Fruit fly (Drosophila melanogaster) whole organism, embryonic: ENCODE measurements around the gene sdt.

Source experiments
- B-H1 ChIP-seq: fragments of 200-800 bp; sonication (Bioruptor generic); IDR thresholded peaks from 3 replicates; pipeline ENCODE4 v1.3.6; 2022; ENCODE audit warnings: missing biosample characterization, missing genetic modification characterization
- B-H2 ChIP-seq: fragments of 200-800 bp; sonication (Bioruptor generic); optimal IDR thresholded peaks from 2 replicates; lab custom pipeline; 2018; ENCODE audit warnings: missing biosample characterization, mild to moderate bottlenecking, missing genetic modification characterization
- Blimp-1 ChIP-seq: fragments of 200-800 bp; sonication (Bioruptor generic); optimal IDR thresholded peaks from 3 replicates; lab custom pipeline; 2018; ENCODE audit warnings: missing biosample characterization, missing genetic modification characterization, mild to moderate bottlenecking, moderate library complexity, missing genetic modification reagents
- CG12659 ChIP-seq: fragments of 200-800 bp; sonication (Bioruptor generic); optimal IDR thresholded peaks from 3 replicates; lab custom pipeline; 2017; ENCODE audit warnings: mild to moderate bottlenecking, missing biosample characterization, missing genetic modification reagents, missing genetic modification characterization
- CG12744 ChIP-seq: fragments of 200-800 bp; sonication (Bioruptor generic); optimal IDR thresholded peaks from 2 replicates; lab custom pipeline; 2016; ENCODE audit warnings: missing biosample characterization, missing genetic modification characterization
- CG14860 ChIP-seq: fragments of 200-800 bp; sonication (Bioruptor generic); IDR thresholded peaks from 3 replicates; pipeline ENCODE4 v1.3.6; 2022; ENCODE audit warnings: missing biosample characterization, missing genetic modification characterization; ENCODE audit not compliant: partially characterized antibody
- CG15269 ChIP-seq: fragments of 200-800 bp; sonication (Bioruptor generic); optimal IDR thresholded peaks from 2 replicates; lab custom pipeline; 2018; ENCODE audit warnings: missing biosample characterization, mild to moderate bottlenecking, missing genetic modification characterization, moderate library complexity
- CG15601 ChIP-seq: fragments of 200-800 bp; sonication (Bioruptor generic); optimal IDR thresholded peaks from 3 replicates; lab custom pipeline; 2019; ENCODE audit warnings: missing biosample characterization, mild to moderate bottlenecking, missing genetic modification characterization, moderate library complexity
- CG15696 ChIP-seq: fragments of 200-800 bp; sonication (Bioruptor generic); optimal IDR thresholded peaks from 2 replicates; lab custom pipeline; 2019; ENCODE audit warnings: missing biosample characterization, mild to moderate bottlenecking, missing genetic modification characterization, moderate library complexity
- CG16813 ChIP-seq: fragments of 200-800 bp; sonication (Bioruptor generic); IDR thresholded peaks from 3 replicates; pipeline ENCODE4 v1.3.6; 2022; ENCODE audit warnings: missing biosample characterization, missing genetic modification characterization; ENCODE audit not compliant: partially characterized antibody
- CG16863 ChIP-seq: fragments of 200-800 bp; sonication (Bioruptor generic); optimal IDR thresholded peaks from 3 replicates; lab custom pipeline; 2016; ENCODE audit warnings: missing biosample characterization, missing genetic modification characterization
- CG1832 ChIP-seq: fragments of 200-800 bp; sonication (Bioruptor generic); optimal IDR thresholded peaks from 2 replicates; lab custom pipeline; 2017; ENCODE audit warnings: missing biosample characterization, mild to moderate bottlenecking, missing genetic modification characterization, inconsistent platforms
- CG18599 ChIP-seq: fragments of 200-800 bp; sonication (Bioruptor generic); optimal IDR thresholded peaks from 3 replicates; lab custom pipeline; 2017; ENCODE audit warnings: missing biosample characterization, missing genetic modification characterization, mild to moderate bottlenecking, moderate library complexity, missing genetic modification reagents
- CG2678 ChIP-seq: fragments of 200-800 bp; sonication (Bioruptor generic); optimal IDR thresholded peaks from 3 replicates; lab custom pipeline; 2019; ENCODE audit warnings: missing biosample characterization, mild to moderate bottlenecking, missing genetic modification characterization, moderate library complexity
- CG31224 ChIP-seq: fragments of 200-800 bp; sonication (Bioruptor generic); IDR thresholded peaks from 2 replicates; pipeline ENCODE4 v1.3.6; 2022; ENCODE audit warnings: missing biosample characterization, missing genetic modification characterization
- CG31441 ChIP-seq: fragments of 200-800 bp; sonication (Bioruptor generic); IDR thresholded peaks from 2 replicates; pipeline ENCODE4 v1.3.6; 2022; ENCODE audit warnings: missing biosample characterization, missing genetic modification characterization
- CG4854 ChIP-seq: fragments of 200-800 bp; sonication (Bioruptor generic); optimal IDR thresholded peaks from 2 replicates; lab custom pipeline; 2016; ENCODE audit warnings: missing biosample characterization, missing genetic modification characterization, inconsistent platforms
- CG6689 ChIP-seq: fragments of 200-800 bp; sonication (Bioruptor generic); IDR thresholded peaks from 2 replicates; pipeline ENCODE4 v1.3.6; 2022; ENCODE audit warnings: missing biosample characterization, missing genetic modification characterization
- CG6765 ChIP-seq: fragments of 200-800 bp; sonication (Bioruptor generic); optimal IDR thresholded peaks from 3 replicates; lab custom pipeline; 2017; ENCODE audit warnings: missing biosample characterization, mild to moderate bottlenecking, missing genetic modification characterization
- CG8281 ChIP-seq: fragments of 200-800 bp; sonication (Bioruptor generic); optimal IDR thresholded peaks from 2 replicates; lab custom pipeline; 2018; ENCODE audit warnings: missing biosample characterization, mild to moderate bottlenecking, missing genetic modification characterization, moderate library complexity
- CG8478 ChIP-seq: fragments of >200 bp; optimal IDR thresholded peaks from 2 replicates; lab custom pipeline; 2018
- D ChIP-seq, 2 experiments: fragments of 200-800 bp in 1 of 2; fragments of >200 bp in 1 of 2; sonication (Bioruptor generic) in 1 of 2; optimal IDR thresholded peaks; 2 replicates in 1 of 2; 3 replicates in 1 of 2; lab custom pipeline; 2017; ENCODE audit warnings: mild to moderate bottlenecking in 1 of 2, missing biosample characterization in 1 of 2, missing genetic modification characterization in 1 of 2, missing genetic modification reagents in 1 of 2
- Dip3 ChIP-seq: fragments of 200-800 bp; sonication (Bioruptor generic); optimal IDR thresholded peaks from 3 replicates; lab custom pipeline; 2016; ENCODE audit warnings: missing biosample characterization, missing genetic modification characterization
- Ets97D ChIP-seq: fragments of 200-800 bp; sonication (Bioruptor generic); optimal IDR thresholded peaks from 3 replicates; lab custom pipeline; 2016; ENCODE audit warnings: missing biosample characterization, missing genetic modification characterization
- HLH4C ChIP-seq: fragments of 200-800 bp; sonication (Bioruptor generic); IDR thresholded peaks from 3 replicates; pipeline ENCODE4 v1.3.6; 2022; ENCODE audit warnings: missing biosample characterization, missing genetic modification characterization; ENCODE audit not compliant: partially characterized antibody
- Hr3 ChIP-seq: fragments of 200-800 bp; sonication (Bioruptor generic); optimal IDR thresholded peaks from 3 replicates; lab custom pipeline; 2016; ENCODE audit warnings: missing biosample characterization, missing genetic modification characterization
- Kr ChIP-seq: fragments of 200-800 bp; sonication (Bioruptor generic); optimal IDR thresholded peaks from 2 replicates; lab custom pipeline; 2017; ENCODE audit warnings: missing biosample characterization, mild to moderate bottlenecking, missing genetic modification characterization
- Rx ChIP-seq: fragments of 200-800 bp; sonication (Bioruptor generic); IDR thresholded peaks from 2 replicates; pipeline ENCODE4 v1.3.6; 2022; ENCODE audit warnings: missing biosample characterization, missing genetic modification characterization
- Scr ChIP-seq: fragments of 200-800 bp; sonication (Bioruptor generic); IDR thresholded peaks from 2 replicates; pipeline ENCODE4 v1.3.6; 2022; ENCODE audit warnings: missing biosample characterization, missing genetic modification characterization; ENCODE audit not compliant: partially characterized antibody
- Ssrp ChIP-seq: fragments of 200-800 bp; sonication (Bioruptor generic); optimal IDR thresholded peaks from 2 replicates; lab custom pipeline; 2018; ENCODE audit warnings: missing biosample characterization, mild to moderate bottlenecking, missing genetic modification characterization, moderate library complexity
- Usf ChIP-seq: fragments of 200-800 bp; sonication (Bioruptor generic); optimal IDR thresholded peaks from 2 replicates; lab custom pipeline; 2017; ENCODE audit warnings: missing genotype, missing biosample characterization, missing genetic modification characterization
- crc ChIP-seq: fragments of 200-800 bp; sonication (Bioruptor generic); optimal IDR thresholded peaks from 2 replicates; lab custom pipeline; 2016; ENCODE audit warnings: missing biosample characterization, missing genetic modification characterization
- da ChIP-seq: fragments of 200-800 bp; sonication (Bioruptor generic); optimal IDR thresholded peaks from 2 replicates; lab custom pipeline; 2016; ENCODE audit warnings: missing biosample characterization, missing genetic modification characterization
- gsb-n ChIP-seq: fragments of 200-800 bp; sonication (Bioruptor generic); optimal IDR thresholded peaks from 3 replicates; lab custom pipeline; 2018; ENCODE audit warnings: missing biosample characterization, mild to moderate bottlenecking, missing genetic modification characterization
- h ChIP-seq: fragments of >200 bp; optimal IDR thresholded peaks from 2 replicates; lab custom pipeline; 2017
- jumu ChIP-seq: fragments of 200-800 bp; sonication (Bioruptor generic); optimal IDR thresholded peaks from 3 replicates; lab custom pipeline; 2016; ENCODE audit warnings: missing biosample characterization, missing genetic modification characterization
- lab ChIP-seq: fragments of 200-800 bp; sonication (Bioruptor generic); optimal IDR thresholded peaks from 3 replicates; lab custom pipeline; 2017; ENCODE audit warnings: missing biosample characterization, missing genetic modification characterization, mild to moderate bottlenecking, moderate library complexity, missing genetic modification reagents
- lbe ChIP-seq: fragments of 200-800 bp; sonication (Bioruptor generic); optimal IDR thresholded peaks from 2 replicates; lab custom pipeline; 2016; ENCODE audit warnings: missing biosample characterization, mild to moderate bottlenecking, missing genetic modification characterization
- mam ChIP-seq: fragments of 200-800 bp; sonication (Bioruptor generic); optimal IDR thresholded peaks from 3 replicates; lab custom pipeline; 2016; ENCODE audit warnings: missing biosample characterization, missing genetic modification characterization
- nerfin-2 ChIP-seq: fragments of 200-800 bp; sonication (Bioruptor generic); IDR thresholded peaks from 2 replicates; pipeline ENCODE4 v1.3.6; 2022; ENCODE audit warnings: missing biosample characterization, missing genetic modification characterization; ENCODE audit not compliant: partially characterized antibody
- nom ChIP-seq: fragments of 200-800 bp; sonication (Bioruptor generic); optimal IDR thresholded peaks from 2 replicates; lab custom pipeline; 2017; ENCODE audit warnings: missing biosample characterization, missing genetic modification characterization, mild to moderate bottlenecking, moderate library complexity, missing genetic modification reagents
- p53 ChIP-seq: fragments of 200-800 bp; sonication (Bioruptor generic); optimal IDR thresholded peaks from 2 replicates; lab custom pipeline; 2016; ENCODE audit warnings: missing biosample characterization, missing genetic modification characterization
- pb ChIP-seq: fragments of 200-800 bp; sonication (Bioruptor generic); optimal IDR thresholded peaks from 3 replicates; lab custom pipeline; 2016; ENCODE audit warnings: missing biosample characterization, missing genetic modification characterization
- pho ChIP-seq: fragments of 200-800 bp; sonication (Bioruptor generic); optimal IDR thresholded peaks from 2 replicates; lab custom pipeline; 2016; ENCODE audit warnings: missing biosample characterization, missing genetic modification characterization
- pros ChIP-seq: fragments of 200-800 bp; sonication (Bioruptor generic); optimal IDR thresholded peaks from 3 replicates; lab custom pipeline; 2019; ENCODE audit warnings: missing biosample characterization, mild to moderate bottlenecking, missing genetic modification characterization, moderate library complexity
- psq ChIP-seq: fragments of 200-800 bp; sonication (Bioruptor generic); optimal IDR thresholded peaks from 2 replicates; lab custom pipeline; 2017; ENCODE audit warnings: missing biosample characterization, missing genetic modification characterization
- ro ChIP-seq: fragments of 200-800 bp; sonication (Bioruptor generic); IDR thresholded peaks from 2 replicates; pipeline ENCODE4 v1.3.6; 2022; ENCODE audit warnings: missing biosample characterization, missing genetic modification characterization
- sim ChIP-seq: fragments of 200-800 bp; sonication (Bioruptor generic); IDR thresholded peaks from 2 replicates; pipeline ENCODE4 v1.3.6; 2022; ENCODE audit warnings: missing biosample characterization, missing genetic modification characterization
- sna ChIP-seq: fragments of 200-800 bp; sonication (Bioruptor generic); IDR thresholded peaks from 2 replicates; pipeline ENCODE4 v1.3.6; 2022; ENCODE audit warnings: missing biosample characterization, missing genetic modification characterization; ENCODE audit not compliant: partially characterized antibody
- ssp ChIP-seq: fragments of 200-800 bp; sonication (Bioruptor generic); IDR thresholded peaks from 2 replicates; pipeline ENCODE4 v1.3.6; 2022; ENCODE audit warnings: missing biosample characterization, missing genetic modification characterization
- tx ChIP-seq: fragments of 200-800 bp; sonication (Bioruptor generic); optimal IDR thresholded peaks from 2 replicates; lab custom pipeline; 2016; ENCODE audit warnings: missing biosample characterization, missing genetic modification characterization
- yki ChIP-seq: fragments of >200 bp; optimal IDR thresholded peaks from 3 replicates; lab custom pipeline; 2018

Gene sdt

DNA sequence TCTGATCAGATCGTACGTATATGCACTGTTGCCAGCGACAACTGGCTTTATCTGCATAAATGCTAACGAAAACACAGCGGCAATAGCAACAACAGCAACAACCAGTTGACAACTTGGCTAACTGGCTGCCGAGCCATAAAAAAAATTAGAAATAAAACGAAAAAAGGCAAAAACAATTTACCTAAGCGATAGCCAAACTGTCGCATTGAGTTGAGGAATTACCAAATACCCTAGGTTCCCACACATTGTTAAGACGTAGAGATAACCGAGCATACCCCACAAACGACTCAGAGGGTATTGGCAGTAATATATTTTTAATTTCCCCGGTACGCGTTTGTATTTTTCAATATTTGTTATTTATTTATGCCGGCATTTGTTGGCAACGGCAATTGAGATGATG lies 54.8 kb downstream of the sdt start (continued):
- TF ChIP-seq Scr (GFP tag; lab: Robert Waterston, UW) (no peak), Hr3 (GFP tag; lab: Kevin White, UChicago) (no peak), pros (GFP tag; lab: Kevin White, UChicago) (no peak), sna (GFP tag; lab: Robert Waterston, UW) (no peak), CG15601 (tag; lab: Kevin White, UChicago) (no peak), mam (GFP tag; lab: Kevin White, UChicago) (peak; percentile 66), Rx (GFP tag; lab: Robert Waterston, UW) (no peak), Usf (GFP tag; lab: Kevin White, UChicago) (no peak), pb (GFP tag; lab: Kevin White, UChicago) (no peak), B-H1 (GFP tag; lab: Robert Waterston, UW) (no peak), ro (no peak), CG18599 (peak; percentile 70), B-H2 (GFP tag; lab: Kevin White, UChicago) (peak; percentile 40), yki (no peak), Ssrp (tag; lab: Kevin White, UChicago) (no peak), pho (GFP tag; lab: Kevin White, UChicago) (peak; percentile 21), CG2678 (peak; percentile 48), sim (GFP tag; lab: Robert Waterston, UW) (no peak), h (no peak), CG6689 (GFP tag; lab: Robert Waterston, UW) (no peak), gsb-n (tag; lab: Kevin White, UChicago) (no peak), CG8478 (lab: Kevin White, UChicago) (no peak), Kr (GFP tag; lab: Kevin White, UChicago) (no peak), CG16813 (no peak), Dip3 (GFP tag; lab: Kevin White, UChicago) (peak; percentile 29), nom (GFP tag; lab: Kevin White, UChicago) (no peak), CG12659 (peak; percentile 27), HLH4C (no peak), lab (peak; percentile 74), ssp (GFP tag; lab: Robert Waterston, UW) (no peak), Ets97D (GFP tag; lab: Kevin White, UChicago) (peak; percentile 2), da (no peak), psq (GFP tag; lab: Kevin White, UChicago) (no peak), CG1832 (GFP tag; lab: Kevin White, UChicago) (no peak), CG15696 (tag; lab: Kevin White, UChicago) (no peak), CG31441 (GFP tag; lab: Robert Waterston, UW) (no peak), D (optimal IDR thresholded peaks at IDR 0.05; lab: Kevin White, UChicago) (no peak), D (GFP tag; optimal IDR thresholded peaks at IDR 0.05; lab: Kevin White, UChicago) (no peak), CG15269 (tag; lab: Kevin White, UChicago) (peak; percentile 53), CG31224 (GFP tag; lab: Robert Waterston, UW) (no peak), crc (no peak), CG4854 (GFP tag; lab: Kevin White, UChicago) (peak; percentile 0), CG8281 (tag; lab: Kevin White, UChicago) (no peak), CG14860 (GFP tag; lab: Robert Waterston, UW) (no peak), tx (no peak), Blimp-1 (no peak), p53 (GFP tag; lab: Kevin White, UChicago) (no peak), CG16863 (GFP tag; lab: Kevin White, UChicago) (no peak), jumu (GFP tag; lab: Kevin White, UChicago) (no peak), lbe (GFP tag; lab: Kevin White, UChicago) (no peak), CG6765 (GFP tag; lab: Kevin White, UChicago) (no peak), CG12744 (GFP tag; lab: Kevin White, UChicago) (no peak), nerfin-2 (GFP tag; lab: Robert Waterston, UW) (no peak)
